Worm (Caenorhabditis elegans) whole organism, L4 larva: Measurements from ENCODE around the gene dao-2.

Experiments used
- D1046.2 ChIP-seq: fragments of 200-800 bp; sonication (Bioruptor generic); IDR thresholded peaks from 2 replicates; pipeline ENCODE4 v1.3.6; 2022; ENCODE audit warnings: missing genetic modification characterization, missing compliant biosample characterization
- F44E2.7 ChIP-seq: fragments of 200-800 bp; sonication (Bioruptor generic); IDR thresholded peaks from 2 replicates; pipeline ENCODE4 v2.1.2; 2022; ENCODE audit warnings: missing genetic modification characterization, missing compliant biosample characterization
- F49E8.2 ChIP-seq: sonication (generic microtip); optimal IDR thresholded peaks from 2 replicates; lab custom pipeline; 2016; ENCODE audit warnings: missing compliant biosample characterization, mild to moderate bottlenecking, missing genetic modification characterization, borderline replicate concordance
- T20F7.1 ChIP-seq: fragments of 200-800 bp; sonication (Bioruptor generic); optimal IDR thresholded peaks from 2 replicates; lab custom pipeline; 2018; ENCODE audit warnings: mild to moderate bottlenecking, missing genetic modification characterization, missing compliant biosample characterization
- Y5F2A.4 ChIP-seq: fragments of 200-800 bp; sonication (Bioruptor generic); optimal IDR thresholded peaks from 2 replicates; lab custom pipeline; 2018; ENCODE audit warnings: mild to moderate bottlenecking, missing genetic modification characterization, missing compliant biosample characterization
- ZK337.2 ChIP-seq: fragments of 200-800 bp; sonication (Bioruptor generic); IDR thresholded peaks from 2 replicates; pipeline ENCODE4 v1.3.6; 2022; ENCODE audit warnings: missing genetic modification reagents, missing genetic modification characterization, missing compliant biosample characterization
- ZK546.5 ChIP-seq, 2 experiments: sonication (generic microtip); optimal IDR thresholded peaks; 2 replicates each; lab custom pipeline; 2017; ENCODE audit warnings: missing biosample characterization in 2 of 2, missing genetic modification characterization in 2 of 2
- ama-1 ChIP-seq: fragments of 150-350 bp; optimal IDR thresholded peaks from 2 replicates; lab custom pipeline; 2014; ENCODE audit warnings: inconsistent platforms, mixed read lengths
- arid-1 ChIP-seq: fragments of 200-800 bp; sonication (Bioruptor generic); conservative IDR thresholded peaks from 2 replicates; pipeline ENCODE4 v1.3.6; 2022; ENCODE audit warnings: missing genetic modification reagents, missing genetic modification characterization, missing compliant biosample characterization
- ceh-20 ChIP-seq: fragments of 200-800 bp; sonication (Bioruptor generic); IDR thresholded peaks from 2 replicates; pipeline ENCODE4 v1.3.6; 2022; ENCODE audit warnings: missing genetic modification reagents, missing genetic modification characterization, missing compliant biosample characterization
- ceh-28 ChIP-seq: fragments of 150-350 bp; optimal IDR thresholded peaks from 2 replicates; lab custom pipeline; 2014; ENCODE audit warnings: missing biosample characterization, missing genetic modification reagents, missing genetic modification characterization
- ceh-32 ChIP-seq: sonication (generic microtip); optimal IDR thresholded peaks from 2 replicates; lab custom pipeline; 2016; ENCODE audit warnings: mild to moderate bottlenecking, missing genetic modification characterization, missing compliant biosample characterization; ENCODE audit not compliant: poor library complexity
- ceh-62 ChIP-seq: sonication (generic microtip); optimal IDR thresholded peaks from 2 replicates; lab custom pipeline; 2017; ENCODE audit warnings: missing biosample characterization, missing genetic modification characterization
- ctbp-1 ChIP-seq: fragments of 200-800 bp; sonication (Bioruptor generic); IDR thresholded peaks from 2 replicates; pipeline ENCODE4 v1.3.6; 2022; ENCODE audit warnings: missing genetic modification reagents, missing genetic modification characterization, missing compliant biosample characterization
- daf-12 ChIP-seq: fragments of 150-350 bp; optimal IDR thresholded peaks from 2 replicates; lab custom pipeline; 2014; ENCODE audit warnings: missing biosample characterization, missing genetic modification reagents, missing genetic modification characterization
- daf-16 ChIP-seq, 3 experiments: sonication (generic microtip); optimal IDR thresholded peaks; 2 replicates each; lab custom pipeline; 2016 to 2017; ENCODE audit warnings: missing genetic modification characterization in 3 of 3, missing genetic modification reagents in 3 of 3, mild to moderate bottlenecking in 2 of 3, missing compliant biosample characterization in 2 of 3, missing biosample characterization in 1 of 3, moderate library complexity in 1 of 3
- daf-19 ChIP-seq: fragments of 200-800 bp; sonication (Bioruptor generic); conservative IDR thresholded peaks from 2 replicates; pipeline ENCODE4 v1.3.6; 2022; ENCODE audit warnings: missing genetic modification characterization, missing compliant biosample characterization
- daf-8 ChIP-seq: fragments of 200-800 bp; sonication (Bioruptor generic); IDR thresholded peaks from 2 replicates; pipeline ENCODE4 v1.3.6; 2022; ENCODE audit warnings: missing genetic modification characterization, missing compliant biosample characterization
- dpl-1 ChIP-seq: fragments of 150-350 bp; optimal IDR thresholded peaks from 2 replicates; lab custom pipeline; 2014; ENCODE audit warnings: missing biosample characterization, missing genetic modification reagents, missing genetic modification characterization
- egl-27 ChIP-seq: sonication (generic microtip); optimal IDR thresholded peaks from 3 replicates; lab custom pipeline; 2017; ENCODE audit warnings: missing biosample characterization, missing genetic modification reagents, missing genetic modification characterization
- fkh-10 ChIP-seq: fragments of 150-350 bp; optimal IDR thresholded peaks from 2 replicates; lab custom pipeline; 2014; ENCODE audit warnings: missing biosample characterization, missing genetic modification reagents, missing genetic modification characterization
- gei-8 ChIP-seq: fragments of 200-800 bp; sonication (Bioruptor generic); optimal IDR thresholded peaks from 2 replicates; lab custom pipeline; 2018; ENCODE audit warnings: mild to moderate bottlenecking, missing genetic modification characterization, missing compliant biosample characterization
- lim-7 ChIP-seq: fragments of 200-800 bp; sonication (Bioruptor generic); IDR thresholded peaks from 2 replicates; pipeline ENCODE4 v1.3.6; 2022; ENCODE audit warnings: missing genetic modification characterization, missing compliant biosample characterization
- lin-1 ChIP-seq: fragments of 200-800 bp; sonication (Bioruptor generic); IDR thresholded peaks from 2 replicates; pipeline ENCODE4 v1.3.6; 2022; ENCODE audit warnings: missing genetic modification reagents, missing genetic modification characterization, missing compliant biosample characterization
- lin-13 ChIP-seq: fragments of 150-350 bp; optimal IDR thresholded peaks from 2 replicates; lab custom pipeline; 2014; ENCODE audit warnings: missing biosample characterization, missing genetic modification reagents, missing genetic modification characterization
- lin-15B ChIP-seq: fragments of 150-350 bp; sonication (generic microtip); optimal IDR thresholded peaks from 3 replicates; lab custom pipeline; 2014; ENCODE audit warnings: missing biosample characterization, missing genetic modification characterization
- lin-38 ChIP-seq: fragments of 200-800 bp; sonication (Bioruptor generic); IDR thresholded peaks from 2 replicates; pipeline ENCODE4 v1.3.6; 2022; ENCODE audit warnings: missing genetic modification reagents, missing genetic modification characterization, missing compliant biosample characterization
- lin-39 ChIP-seq: fragments of 150-350 bp; optimal IDR thresholded peaks from 2 replicates; lab custom pipeline; 2014; ENCODE audit warnings: missing biosample characterization, missing genetic modification reagents, missing genetic modification characterization
- lir-3 ChIP-seq: sonication (generic microtip); optimal IDR thresholded peaks from 2 replicates; lab custom pipeline; 2016; ENCODE audit warnings: mild to moderate bottlenecking, missing genetic modification characterization, missing compliant biosample characterization
- lsy-2 ChIP-seq, 2 experiments: fragments of 150-350 bp in 1 of 2; sonication (generic microtip) in 1 of 2; optimal IDR thresholded peaks; 2 replicates each; lab custom pipeline; 2014 to 2017; ENCODE audit warnings: missing biosample characterization in 2 of 2, missing genetic modification characterization in 2 of 2
- madf-5 ChIP-seq, 2 experiments: fragments of 200-800 bp; sonication (Bioruptor generic); IDR thresholded peaks; 2 replicates each; pipeline ENCODE4 v1.3.6; 2022; ENCODE audit warnings: missing compliant biosample characterization in 2 of 2, missing genetic modification characterization in 2 of 2
- madf-9 ChIP-seq: fragments of 200-800 bp; sonication (Bioruptor generic); conservative IDR thresholded peaks from 2 replicates; pipeline ENCODE4 v1.3.6; 2022; ENCODE audit warnings: missing genetic modification reagents, missing genetic modification characterization, missing compliant biosample characterization
- mdl-1 ChIP-seq, 2 experiments: fragments of 150-350 bp in 1 of 2; sonication (generic microtip) in 1 of 2; optimal IDR thresholded peaks; 2 replicates each; lab custom pipeline; 2014 to 2017; ENCODE audit warnings: missing biosample characterization in 2 of 2, missing genetic modification characterization in 2 of 2
- mxl-2 ChIP-seq: fragments of 200-800 bp; sonication (Bioruptor generic); conservative IDR thresholded peaks from 2 replicates; pipeline ENCODE4 v1.3.6; 2022; ENCODE audit warnings: missing genetic modification reagents, missing genetic modification characterization, missing compliant biosample characterization
- nhr-10 ChIP-seq: fragments of 150-350 bp; optimal IDR thresholded peaks from 2 replicates; lab custom pipeline; 2014; ENCODE audit warnings: missing biosample characterization, missing genetic modification characterization
- nhr-102 ChIP-seq: sonication (generic microtip); optimal IDR thresholded peaks from 2 replicates; lab custom pipeline; 2016; ENCODE audit warnings: mild to moderate bottlenecking, missing genetic modification characterization, moderate library complexity, missing compliant biosample characterization
- nhr-41 ChIP-seq: fragments of 200-800 bp; sonication (Bioruptor generic); IDR thresholded peaks from 2 replicates; pipeline ENCODE4 v1.3.6; 2022; ENCODE audit warnings: missing genetic modification reagents, missing genetic modification characterization, missing compliant biosample characterization
- nhr-6 ChIP-seq: fragments of 150-350 bp; optimal IDR thresholded peaks from 2 replicates; lab custom pipeline; 2014; ENCODE audit warnings: missing biosample characterization, missing genetic modification characterization
- nhr-77 ChIP-seq: fragments of 150-350 bp; optimal IDR thresholded peaks from 2 replicates; lab custom pipeline; 2014; ENCODE audit warnings: missing biosample characterization, missing genetic modification characterization
- php-3 ChIP-seq: fragments of 200-800 bp; sonication (Bioruptor generic); IDR thresholded peaks from 2 replicates; pipeline ENCODE4 v1.3.6; 2022; ENCODE audit warnings: missing genetic modification reagents, missing genetic modification characterization, missing compliant biosample characterization
- pqm-1 ChIP-seq: sonication (generic microtip); optimal IDR thresholded peaks from 2 replicates; lab custom pipeline; 2017; ENCODE audit warnings: missing biosample characterization, missing genetic modification characterization
- saeg-2 ChIP-seq: fragments of 200-800 bp; sonication (Bioruptor generic); IDR thresholded peaks from 2 replicates; pipeline ENCODE4 v1.3.6; 2022; ENCODE audit warnings: missing genetic modification reagents, missing genetic modification characterization, missing compliant biosample characterization
- sdz-12 ChIP-seq: fragments of 200-800 bp; sonication (Bioruptor generic); optimal IDR thresholded peaks from 2 replicates; lab custom pipeline; 2018; ENCODE audit warnings: mild to moderate bottlenecking, missing genetic modification characterization, missing compliant biosample characterization
- skn-1 ChIP-seq: fragments of 150-350 bp; optimal IDR thresholded peaks from 2 replicates; lab custom pipeline; 2014; ENCODE audit warnings: missing biosample characterization, missing genetic modification characterization
- tra-1 ChIP-seq: fragments of 200-800 bp; sonication (Bioruptor generic); IDR thresholded peaks from 2 replicates; pipeline ENCODE4 v1.3.6; 2022; ENCODE audit warnings: missing genetic modification reagents, missing genetic modification characterization, missing compliant biosample characterization
- unc-39 ChIP-seq: sonication (generic microtip); optimal IDR thresholded peaks from 2 replicates; lab custom pipeline; 2017; ENCODE audit warnings: missing biosample characterization, missing genetic modification characterization
- zag-1 ChIP-seq: fragments of 150-350 bp; optimal IDR thresholded peaks from 2 replicates; lab custom pipeline; 2014; ENCODE audit warnings: missing biosample characterization, missing genetic modification characterization
- zfp-2 ChIP-seq: sonication (generic microtip); optimal IDR thresholded peaks from 2 replicates; lab custom pipeline; 2016; ENCODE audit warnings: mild to moderate bottlenecking, missing genetic modification characterization, missing compliant biosample characterization
- zfp-3 ChIP-seq: fragments of 200-800 bp; sonication (Bioruptor generic); conservative IDR thresholded peaks from 2 replicates; pipeline ENCODE4 v1.3.6; 2022; ENCODE audit warnings: missing genetic modification reagents, missing genetic modification characterization, missing compliant biosample characterization
- zip-2 ChIP-seq: fragments of 150-350 bp; optimal IDR thresholded peaks from 2 replicates; lab custom pipeline; 2014; ENCODE audit warnings: missing biosample characterization, missing genetic modification characterization
- ztf-11 ChIP-seq: fragments of 150-350 bp; optimal IDR thresholded peaks from 2 replicates; lab custom pipeline; 2014; ENCODE audit warnings: missing biosample characterization, missing genetic modification characterization
- ztf-7 ChIP-seq: fragments of 150-350 bp; optimal IDR thresholded peaks from 2 replicates; lab custom pipeline; 2014; ENCODE audit warnings: missing biosample characterization, missing genetic modification characterization

Gene dao-2

ce11 chrII:4565205-4565604, 2.5 kb downstream of the dao-2 start (continued):
- 0 out of 2 replicates have a peak, but pooled peaks have one; percentile 39 for TF ChIP-seq daf-19 (GFP tag; lab: Robert Waterston, UW)
- TF ChIP-seq gei-8 (GFP tag; lab: Kevin White, UChicago): no peak
- no peak for TF ChIP-seq unc-39 (tag; lab: Kevin White, UChicago)
- no peak for TF ChIP-seq fkh-10 (GFP tag; lab: Kevin White, UChicago)
- TF ChIP-seq nhr-77 (tag; lab: Kevin White, UChicago): no peak
- TF ChIP-seq lim-7 (GFP tag; lab: Robert Waterston, UW): peak; percentile 75
- no peak for TF ChIP-seq madf-5 (GFP tag; IDR thresholded peaks at IDR 0.05; lab: Robert Waterston, UW)
- TF ChIP-seq lir-3 (tag; lab: Kevin White, UChicago): no peak
- TF ChIP-seq Y5F2A.4 (GFP tag; lab: Kevin White, UChicago): no peak
- no peak for TF ChIP-seq lin-15B (tag; lab: Kevin White, UChicago)
- no peak for TF ChIP-seq lin-39 (tag; lab: Kevin White, UChicago)
- TF ChIP-seq ZK337.2: no peak
- 0 out of 2 replicates have a peak, but pooled peaks have one; percentile 9 for TF ChIP-seq php-3
- TF ChIP-seq ceh-20 (GFP tag; lab: Robert Waterston, UW): no peak
- no peak; the same call in 1 of the 2 replicates for TF ChIP-seq lin-38 (GFP tag; lab: Robert Waterston, UW)
- no peak for TF ChIP-seq dpl-1 (GFP tag; lab: Kevin White, UChicago)
- peak; percentile 47; the same call in 1 of the 2 replicates for TF ChIP-seq D1046.2
- TF ChIP-seq ztf-7 (tag; lab: Kevin White, UChicago): no peak
- no peak for TF ChIP-seq ceh-28 (tag; lab: Kevin White, UChicago)
- no peak for TF ChIP-seq nhr-6
- peak in 1 of 2 experiments; percentile 13 for TF ChIP-seq daf-16 (GFP tag; optimal IDR thresholded peaks at IDR 0.05; lab: Kevin White, UChicago)
- TF ChIP-seq daf-16 (tag; optimal IDR thresholded peaks at IDR 0.05; lab: Kevin White, UChicago): peak; percentile 15
- TF ChIP-seq tra-1 (GFP tag; lab: Robert Waterston, UW): peak; percentile 37; the same call in 1 of the 2 replicates
- no peak for TF ChIP-seq F44E2.7 (GFP tag; lab: Robert Waterston, UW)
- no peak for TF ChIP-seq ama-1 (lab: Kevin White, UChicago)
- no peak for TF ChIP-seq zfp-3
- no peak for TF ChIP-seq F49E8.2 (tag; lab: Kevin White, UChicago)
- no peak for TF ChIP-seq skn-1
- no peak for TF ChIP-seq lin-13 (GFP tag; lab: Kevin White, UChicago)
- no peak for TF ChIP-seq ctbp-1 (GFP tag; lab: Robert Waterston, UW)
- TF ChIP-seq egl-27 (tag; lab: Kevin White, UChicago): no peak
- no peak for TF ChIP-seq pqm-1
- TF ChIP-seq lin-1 (GFP tag; lab: Robert Waterston, UW): no peak
- TF ChIP-seq zip-2: no peak
- no peak for TF ChIP-seq zfp-2 (tag; lab: Kevin White, UChicago)
- no peak for TF ChIP-seq daf-8 (GFP tag; lab: Robert Waterston, UW)
- no peak for TF ChIP-seq madf-9 (GFP tag; lab: Robert Waterston, UW)
- no peak for TF ChIP-seq saeg-2
- TF ChIP-seq nhr-10 (tag; lab: Kevin White, UChicago): no peak
- no peak for TF ChIP-seq ceh-62
- TF ChIP-seq arid-1: 0 out of 2 replicates have a peak, but pooled peaks have one; percentile 12
- TF ChIP-seq zag-1 (tag; lab: Kevin White, UChicago): no peak
- TF ChIP-seq ZK546.5 (tag; optimal IDR thresholded peaks at IDR 0.05; lab: Kevin White, UChicago): no peak
- no peak for TF ChIP-seq daf-12 (tag; lab: Kevin White, UChicago)
- no peak for TF ChIP-seq sdz-12
- TF ChIP-seq nhr-41 (GFP tag; lab: Robert Waterston, UW): no peak
- TF ChIP-seq lsy-2 (tag; optimal IDR thresholded peaks at IDR 0.05; lab: Kevin White, UChicago): no peak
- no peak for TF ChIP-seq T20F7.1
- TF ChIP-seq nhr-102 (tag; lab: Kevin White, UChicago): no peak
- no peak for TF ChIP-seq mdl-1 (tag; optimal IDR thresholded peaks at IDR 0.05; lab: Kevin White, UChicago)
- no peak for TF ChIP-seq ceh-32 (tag; lab: Kevin White, UChicago)
- TF ChIP-seq ztf-11 (tag; lab: Kevin White, UChicago): no peak
- no peak for TF ChIP-seq mxl-2
